Fruit fly (Drosophila melanogaster) whole organism, prepupa: ENCODE measurements around the gene Cdc6.

Source experiments
- Blimp-1 ChIP-seq: fragments of 200-800 bp; sonication (Bioruptor generic); optimal IDR thresholded peaks from 3 replicates; lab custom pipeline; 2017; ENCODE audit warnings: missing biosample characterization, missing genetic modification characterization, mild to moderate bottlenecking, moderate library complexity, missing genetic modification reagents
- CG10631 ChIP-seq: fragments of 200-800 bp; sonication (Bioruptor generic); optimal IDR thresholded peaks from 2 replicates; lab custom pipeline; 2016; ENCODE audit warnings: missing biosample characterization, missing genetic modification characterization
- CG10669 ChIP-seq: fragments of 200-800 bp; sonication (Bioruptor generic); optimal IDR thresholded peaks from 3 replicates; lab custom pipeline; 2018; ENCODE audit warnings: missing biosample characterization, mild to moderate bottlenecking, missing genetic modification characterization, moderate library complexity
- CG11294 ChIP-seq: fragments of 200-800 bp; sonication (Bioruptor generic); IDR thresholded peaks from 2 replicates; pipeline ENCODE4 v1.3.6; 2022; ENCODE audit warnings: missing biosample characterization, missing genetic modification characterization
- CG11762 ChIP-seq: fragments of 200-800 bp; sonication (Bioruptor generic); optimal IDR thresholded peaks from 3 replicates; lab custom pipeline; 2016; ENCODE audit warnings: missing biosample characterization, missing genetic modification characterization; ENCODE audit not compliant: insufficient read depth
- CG11902 ChIP-seq: fragments of 200-800 bp; sonication (Bioruptor generic); optimal IDR thresholded peaks from 3 replicates; lab custom pipeline; 2016; ENCODE audit warnings: missing biosample characterization, missing genetic modification characterization
- CG15336 ChIP-seq: fragments of 200-800 bp; sonication (Bioruptor generic); IDR thresholded peaks from 2 replicates; pipeline ENCODE4 v1.3.6; 2022; ENCODE audit warnings: missing biosample characterization, missing genetic modification characterization
- CG1621 ChIP-seq: fragments of 200-800 bp; sonication (Bioruptor generic); optimal IDR thresholded peaks from 3 replicates; lab custom pipeline; 2018; ENCODE audit warnings: missing biosample characterization, mild to moderate bottlenecking, missing genetic modification characterization
- CG16779 ChIP-seq: fragments of 200-800 bp; sonication (Bioruptor generic); optimal IDR thresholded peaks from 3 replicates; lab custom pipeline; 2017; ENCODE audit warnings: missing biosample characterization, mild to moderate bottlenecking, missing genetic modification characterization
- CG3032 ChIP-seq: fragments of 200-800 bp; optimal IDR thresholded peaks from 2 replicates; lab custom pipeline; 2019; ENCODE audit warnings: missing biosample characterization, mild to moderate bottlenecking, missing genetic modification characterization, moderate library complexity
- CG31627 ChIP-seq: fragments of 200-800 bp; sonication (Bioruptor generic); optimal IDR thresholded peaks from 3 replicates; lab custom pipeline; 2016; ENCODE audit warnings: missing biosample characterization, missing genetic modification characterization
- CG32006 ChIP-seq: fragments of 200-800 bp; sonication (Bioruptor generic); optimal IDR thresholded peaks from 3 replicates; lab custom pipeline; 2017; ENCODE audit warnings: missing biosample characterization, mild to moderate bottlenecking, missing genetic modification characterization
- CG34406 ChIP-seq: fragments of 200-800 bp; sonication (Bioruptor generic); optimal IDR thresholded peaks from 3 replicates; lab custom pipeline; 2016; ENCODE audit warnings: missing biosample characterization, missing genetic modification characterization
- CG3919 ChIP-seq: fragments of 200-800 bp; sonication (Bioruptor generic); optimal IDR thresholded peaks from 3 replicates; lab custom pipeline; 2016; ENCODE audit warnings: missing biosample characterization, missing genetic modification characterization
- CG6163 ChIP-seq: fragments of 200-800 bp; sonication (Bioruptor generic); IDR thresholded peaks from 3 replicates; pipeline ENCODE4 v1.3.6; 2022; ENCODE audit warnings: missing biosample characterization, missing genetic modification characterization
- CG6276 ChIP-seq: fragments of 200-800 bp; sonication (Bioruptor generic); optimal IDR thresholded peaks from 2 replicates; lab custom pipeline; 2017; ENCODE audit warnings: missing biosample characterization, mild to moderate bottlenecking, missing genetic modification characterization
- CG6808 ChIP-seq: fragments of 200-800 bp; sonication (Bioruptor generic); optimal IDR thresholded peaks from 3 replicates; lab custom pipeline; 2017; ENCODE audit warnings: missing biosample characterization, missing genetic modification characterization, mild to moderate bottlenecking, moderate library complexity, missing genetic modification reagents
- CG6854 ChIP-seq: fragments of 200-800 bp; sonication (Bioruptor generic); optimal IDR thresholded peaks from 2 replicates; lab custom pipeline; 2017; ENCODE audit warnings: missing biosample characterization, mild to moderate bottlenecking, missing genetic modification characterization
- CG7368 ChIP-seq: fragments of 200-800 bp; sonication (Bioruptor generic); optimal IDR thresholded peaks from 3 replicates; lab custom pipeline; 2016; ENCODE audit warnings: missing biosample characterization, missing genetic modification characterization
- CG8119 ChIP-seq: fragments of 200-800 bp; sonication (Bioruptor generic); IDR thresholded peaks from 3 replicates; pipeline ENCODE4 v1.3.6; 2022; ENCODE audit warnings: missing biosample characterization, missing genetic modification characterization
- CG8319 ChIP-seq: fragments of 200-800 bp; sonication (Bioruptor generic); optimal IDR thresholded peaks from 3 replicates; lab custom pipeline; 2016; ENCODE audit warnings: missing biosample characterization, missing genetic modification characterization
- CG9139 ChIP-seq: fragments of 200-800 bp; sonication (Bioruptor generic); optimal IDR thresholded peaks from 3 replicates; lab custom pipeline; 2017; ENCODE audit warnings: missing biosample characterization, mild to moderate bottlenecking, missing genetic modification characterization
- Eip75B ChIP-seq: fragments of 200-800 bp; sonication (Bioruptor generic); optimal IDR thresholded peaks from 3 replicates; lab custom pipeline; 2016; ENCODE audit warnings: missing biosample characterization, missing genetic modification characterization
- Eip78C ChIP-seq: fragments of 200-800 bp; sonication (Bioruptor generic); peaks from one replicate; lab custom pipeline; 2016; ENCODE audit warnings: missing biosample characterization, missing genetic modification characterization
- Ets21C ChIP-seq: fragments of 200-800 bp; sonication (Bioruptor generic); optimal IDR thresholded peaks from 3 replicates; lab custom pipeline; 2016; ENCODE audit warnings: missing biosample characterization, missing genetic modification characterization
- Ets96B ChIP-seq: fragments of 200-800 bp; optimal IDR thresholded peaks from 2 replicates; lab custom pipeline; 2019; ENCODE audit warnings: missing biosample characterization, mild to moderate bottlenecking, missing genetic modification characterization, moderate library complexity
- Hr38 ChIP-seq: sonication (Bioruptor generic); optimal IDR thresholded peaks from 2 replicates; lab custom pipeline; 2016; ENCODE audit warnings: missing biosample characterization, missing genetic modification characterization
- Hr4 ChIP-seq: fragments of 200-800 bp; sonication (Bioruptor generic); optimal IDR thresholded peaks from 3 replicates; lab custom pipeline; 2016; ENCODE audit warnings: missing biosample characterization, missing genetic modification characterization
- Lpt ChIP-seq: fragments of 200-800 bp; sonication (Bioruptor generic); optimal IDR thresholded peaks from 3 replicates; lab custom pipeline; 2016; ENCODE audit warnings: missing biosample characterization, missing genetic modification characterization
- OdsH ChIP-seq: fragments of 200-800 bp; sonication (Bioruptor generic); optimal IDR thresholded peaks from 3 replicates; lab custom pipeline; 2016; ENCODE audit warnings: missing biosample characterization, missing genetic modification characterization
- Sox102F ChIP-seq: fragments of 200-800 bp; sonication (Bioruptor generic); optimal IDR thresholded peaks from 2 replicates; lab custom pipeline; 2016; ENCODE audit warnings: missing biosample characterization, mild to moderate bottlenecking, missing genetic modification characterization
- Sox14 ChIP-seq: fragments of 200-800 bp; sonication (Bioruptor generic); optimal IDR thresholded peaks from 3 replicates; lab custom pipeline; 2016; ENCODE audit warnings: missing biosample characterization, missing genetic modification characterization
- Sox15 ChIP-seq: fragments of 200-800 bp; sonication (Bioruptor generic); optimal IDR thresholded peaks from 3 replicates; lab custom pipeline; 2016; ENCODE audit warnings: missing biosample characterization, missing genetic modification characterization
- cyc ChIP-seq: fragments of 200-800 bp; sonication (Bioruptor generic); optimal IDR thresholded peaks from 3 replicates; lab custom pipeline; 2016; ENCODE audit warnings: missing biosample characterization, missing genetic modification characterization
- dac ChIP-seq: fragments of 200-800 bp; sonication (Bioruptor generic); optimal IDR thresholded peaks from 2 replicates; lab custom pipeline; 2017; ENCODE audit warnings: missing biosample characterization, mild to moderate bottlenecking, missing genetic modification characterization
- dsx ChIP-seq: fragments of 200-800 bp; optimal IDR thresholded peaks from 3 replicates; lab custom pipeline; 2019; ENCODE audit warnings: missing biosample characterization, mild to moderate bottlenecking, missing genetic modification characterization, moderate library complexity; ENCODE audit not compliant: poor library complexity, severe bottlenecking
- eg ChIP-seq: fragments of 200-800 bp; sonication (Bioruptor generic); IDR thresholded peaks from 3 replicates; pipeline ENCODE4 v1.3.6; 2022; ENCODE audit warnings: missing biosample characterization, missing genetic modification characterization
- esn ChIP-seq: fragments of 200-800 bp; sonication (Bioruptor generic); optimal IDR thresholded peaks from 2 replicates; lab custom pipeline; 2016; ENCODE audit warnings: missing biosample characterization, mild to moderate bottlenecking, missing genetic modification characterization, moderate library complexity
- fd59A ChIP-seq: fragments of 200-800 bp; sonication (Bioruptor generic); optimal IDR thresholded peaks from 2 replicates; lab custom pipeline; 2017; ENCODE audit warnings: missing biosample characterization, mild to moderate bottlenecking, missing genetic modification characterization, missing genetic modification reagents
- fd85E ChIP-seq: fragments of 200-800 bp; sonication (Bioruptor generic); optimal IDR thresholded peaks from 3 replicates; lab custom pipeline; 2016; ENCODE audit warnings: missing biosample characterization, missing genetic modification characterization
- lz ChIP-seq: fragments of 200-800 bp; sonication (Bioruptor generic); optimal IDR thresholded peaks from 3 replicates; lab custom pipeline; 2016; ENCODE audit warnings: missing biosample characterization, missing genetic modification characterization
- net ChIP-seq: fragments of 200-800 bp; sonication (Bioruptor generic); optimal IDR thresholded peaks from 3 replicates; lab custom pipeline; 2016; ENCODE audit warnings: missing biosample characterization, missing genetic modification characterization
- pdm3 ChIP-seq: fragments of 200-800 bp; sonication (Bioruptor generic); optimal IDR thresholded peaks from 3 replicates; lab custom pipeline; 2016; ENCODE audit warnings: missing biosample characterization, missing genetic modification characterization
- salr ChIP-seq, 2 experiments: fragments of 200-800 bp; sonication (Bioruptor generic); optimal IDR thresholded peaks; 3 replicates each; lab custom pipeline; 2016 to 2018; ENCODE audit warnings: missing biosample characterization in 2 of 2, missing genetic modification characterization in 2 of 2, mild to moderate bottlenecking in 1 of 2
- spab ChIP-seq: fragments of 200-800 bp; sonication (Bioruptor generic); optimal IDR thresholded peaks from 2 replicates; lab custom pipeline; 2017; ENCODE audit warnings: missing biosample characterization, mild to moderate bottlenecking, missing genetic modification characterization, missing genetic modification reagents
- ss ChIP-seq, 2 experiments: fragments of 200-800 bp; sonication (Bioruptor generic); optimal IDR thresholded peaks; 2 replicates in 1 of 2; 3 replicates in 1 of 2; lab custom pipeline; 2017 to 2018; ENCODE audit warnings: mild to moderate bottlenecking in 2 of 2, missing biosample characterization in 2 of 2, missing genetic modification characterization in 2 of 2, moderate library complexity in 1 of 2
- svp ChIP-seq: fragments of 200-800 bp; sonication (Bioruptor generic); peaks from one replicate; lab custom pipeline; 2016; ENCODE audit warnings: missing biosample characterization, missing genetic modification characterization
- topi ChIP-seq: fragments of 200-800 bp; sonication (Bioruptor generic); optimal IDR thresholded peaks from 3 replicates; lab custom pipeline; 2016; ENCODE audit warnings: missing biosample characterization, missing genetic modification characterization
- vri ChIP-seq: fragments of 200-800 bp; sonication (Bioruptor generic); optimal IDR thresholded peaks from 3 replicates; lab custom pipeline; 2016; ENCODE audit warnings: missing biosample characterization, mild to moderate bottlenecking, missing genetic modification characterization

Gene Cdc6

DNA sequence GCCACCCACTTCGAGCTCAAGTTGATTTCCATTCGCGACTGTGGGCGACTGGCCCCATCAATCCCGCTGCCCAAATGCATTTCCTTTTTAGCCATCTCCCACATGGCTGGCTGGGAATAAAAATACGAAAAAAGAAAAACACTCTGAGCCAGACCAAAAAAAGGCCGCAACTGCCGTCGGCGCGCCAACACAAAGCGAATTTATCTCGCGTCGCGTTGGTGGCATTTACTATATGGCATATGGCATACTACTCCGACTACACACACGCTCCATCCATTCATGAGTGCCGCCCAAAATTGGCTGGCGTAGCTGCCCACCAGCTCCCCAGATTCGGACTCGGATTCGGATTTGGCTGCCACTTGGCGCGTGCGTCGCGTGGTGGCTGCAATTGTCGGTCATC lies 42.6 kb upstream of the Cdc6 start:
- TF ChIP-seq eg (GFP tag; lab: Robert Waterston, UW), result peak; percentile 56
- no peak for TF ChIP-seq salr (GFP tag; optimal IDR thresholded peaks at IDR 0.05; lab: Kevin White, UChicago)
- TF ChIP-seq CG16779 (tag; lab: Kevin White, UChicago), result no peak
- no peak for TF ChIP-seq cyc (GFP tag; lab: Kevin White, UChicago)
- TF ChIP-seq CG11902 (GFP tag; lab: Kevin White, UChicago), result no peak
- TF ChIP-seq CG10669 (GFP tag; lab: Kevin White, UChicago), result no peak

DNA sequence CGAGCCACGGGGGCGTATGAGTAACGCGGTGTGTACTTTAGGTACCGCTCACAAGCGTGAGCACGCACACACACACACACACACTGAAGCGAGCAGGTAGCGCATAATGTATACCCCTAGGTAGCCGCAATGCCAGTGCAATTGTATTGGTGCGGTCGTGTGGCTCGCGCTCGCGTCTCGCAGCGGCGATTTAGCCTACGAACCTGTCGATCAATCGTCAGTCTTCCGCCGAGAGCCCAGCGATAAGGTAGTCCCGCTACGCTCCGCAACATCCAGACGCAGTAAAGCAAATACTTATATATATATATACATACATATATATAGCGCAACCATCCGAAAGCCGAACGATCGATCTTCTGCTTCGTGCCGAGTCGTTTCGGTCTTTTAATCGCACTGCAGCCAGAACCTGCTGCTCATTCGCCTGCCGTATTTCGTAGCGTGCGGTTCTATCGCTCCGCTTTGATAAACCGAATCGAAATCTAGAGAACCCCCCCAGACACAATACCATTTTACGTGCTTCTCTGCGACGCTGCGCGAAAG lies 41.7 kb upstream of the Cdc6 start, which contains the start of gene hry:
hry (plus strand) TSS at position 215 of the 540 bp plus-strand sequence.
- peak; percentile 37; the same call in 1 of the 3 replicates for TF ChIP-seq CG6163
- TF ChIP-seq CG8319 (GFP tag; lab: Kevin White, UChicago), result no peak
- peak; percentile 74 for TF ChIP-seq CG9139 (GFP tag; lab: Kevin White, UChicago)
- TF ChIP-seq CG6808, result peak; percentile 61
- peak; percentile 61 for TF ChIP-seq Eip75B (GFP tag; lab: Kevin White, UChicago)
- peak; percentile 74 to 88 for TF ChIP-seq ss (GFP tag; optimal IDR thresholded peaks at IDR 0.05; lab: Kevin White, UChicago)
- no peak for TF ChIP-seq salr (GFP tag; optimal IDR thresholded peaks at IDR 0.05; lab: Kevin White, UChicago)
- TF ChIP-seq fd59A, result no peak
- peak; percentile 39; the same call in 1 of the 3 replicates for TF ChIP-seq CG8119 (GFP tag; lab: Robert Waterston, UW)
- no peak for TF ChIP-seq lz (GFP tag; lab: Kevin White, UChicago)
- TF ChIP-seq dac, result no peak
- TF ChIP-seq CG10631 (GFP tag; lab: Kevin White, UChicago), result no peak
- peak; percentile 16 for TF ChIP-seq Sox14 (GFP tag; lab: Kevin White, UChicago)
- peak; percentile 53 for TF ChIP-seq CG16779 (tag; lab: Kevin White, UChicago)
- peak; percentile 59 for TF ChIP-seq CG15336
- TF ChIP-seq Ets96B (tag; lab: Kevin White, UChicago), result peak; percentile 24
- TF ChIP-seq CG11762, result no peak
- TF ChIP-seq spab (GFP tag; lab: Kevin White, UChicago), result peak; percentile 2
- peak; percentile 32 for TF ChIP-seq CG7368 (GFP tag; lab: Kevin White, UChicago)
- TF ChIP-seq Hr4 (GFP tag; lab: Kevin White, UChicago), result no peak
- peak; percentile 59 for TF ChIP-seq Sox102F (GFP tag; lab: Kevin White, UChicago)
- TF ChIP-seq esn, result peak; percentile 25
- TF ChIP-seq Lpt, result peak; percentile 29
- TF ChIP-seq CG6276 (GFP tag; lab: Kevin White, UChicago), result peak; percentile 45
- peak; percentile 62; the same call in 2 of the 3 replicates for TF ChIP-seq eg (GFP tag; lab: Robert Waterston, UW)
- TF ChIP-seq cyc (GFP tag; lab: Kevin White, UChicago), result no peak
- TF ChIP-seq Blimp-1 (GFP tag; lab: Kevin White, UChicago), result peak; percentile 74
- TF ChIP-seq svp (GFP tag; lab: Kevin White, UChicago), result peak; percentile 93
- TF ChIP-seq OdsH (GFP tag; lab: Kevin White, UChicago), result peak; percentile 3
- peak; percentile 83 for TF ChIP-seq Eip78C (GFP tag; lab: Kevin White, UChicago)
- no peak for TF ChIP-seq pdm3
- TF ChIP-seq CG34406 (GFP tag; lab: Kevin White, UChicago), result peak; percentile 39
- no peak for TF ChIP-seq CG11294 (GFP tag; lab: Robert Waterston, UW)
- TF ChIP-seq net (GFP tag; lab: Kevin White, UChicago), result peak; percentile 65
- TF ChIP-seq CG3032 (tag; lab: Kevin White, UChicago), result peak; percentile 19
- peak; percentile 67 for TF ChIP-seq CG3919 (GFP tag; lab: Kevin White, UChicago)
- peak; percentile 88 for TF ChIP-seq vri (GFP tag; lab: Kevin White, UChicago)
- TF ChIP-seq Hr38 (GFP tag; lab: Kevin White, UChicago), result no peak
- peak; percentile 0 for TF ChIP-seq CG32006
- no peak for TF ChIP-seq Ets21C
- peak; percentile 73 for TF ChIP-seq dsx (GFP tag; lab: Kevin White, UChicago)
- peak; percentile 94 for TF ChIP-seq CG6854 (GFP tag; lab: Kevin White, UChicago)
- TF ChIP-seq CG31627 (GFP tag; lab: Kevin White, UChicago), result no peak
- TF ChIP-seq Sox15 (GFP tag; lab: Kevin White, UChicago), result no peak
- TF ChIP-seq fd85E (GFP tag; lab: Kevin White, UChicago), result peak; percentile 59
- peak; percentile 53 for TF ChIP-seq CG1621
- peak; percentile 46 for TF ChIP-seq topi
